Worm (Caenorhabditis elegans): ENCODE data around the gene F28C6.5.

ce11 chrII:8627907-8628306, 28.6 kb downstream of the F28C6.5 start:
- TF ChIP-seq nhr-25 (tag; optimal IDR thresholded peaks at IDR 0.05) (no peak), zag-1 (tag; optimal IDR thresholded peaks at IDR 0.05) (no peak), aly-2 (tag; optimal IDR thresholded peaks at IDR 0.05) (no peak), nhr-12 (tag; optimal IDR thresholded peaks at IDR 0.05) (no peak), lin-39 (tag; optimal IDR thresholded peaks at IDR 0.05) (no peak), fkh-10 (GFP tag; optimal IDR thresholded peaks at IDR 0.05) (no peak), ceh-28 (tag; optimal IDR thresholded peaks at IDR 0.05) (no peak), mdl-1 (tag; optimal IDR thresholded peaks at IDR 0.05) (no peak)

Measured in whole organism, L3 larva.